Worm (Caenorhabditis elegans) whole organism, L3 larva: ENCODE results near the gene ncs-1.

Source experiments
- nhr-28 ChIP-seq: fragments of 150-350 bp; optimal IDR thresholded peaks from 2 replicates; lab custom pipeline; 2014; ENCODE audit warnings: missing biosample characterization, missing genetic modification characterization
- nhr-43 ChIP-seq: sonication (generic microtip); optimal IDR thresholded peaks from 2 replicates; lab custom pipeline; 2016; ENCODE audit warnings: mild to moderate bottlenecking, missing genetic modification characterization, missing compliant biosample characterization; ENCODE audit not compliant: poor library complexity, severe bottlenecking
- pha-4 ChIP-seq: fragments of 150-350 bp; optimal IDR thresholded peaks from 2 replicates; lab custom pipeline; 2014; ENCODE audit warnings: missing biosample characterization, missing genetic modification reagents, missing genetic modification characterization
- ztf-11 ChIP-seq: fragments of 150-350 bp; optimal IDR thresholded peaks from 2 replicates; lab custom pipeline; 2014; ENCODE audit warnings: missing biosample characterization, missing genetic modification characterization

DNA sequence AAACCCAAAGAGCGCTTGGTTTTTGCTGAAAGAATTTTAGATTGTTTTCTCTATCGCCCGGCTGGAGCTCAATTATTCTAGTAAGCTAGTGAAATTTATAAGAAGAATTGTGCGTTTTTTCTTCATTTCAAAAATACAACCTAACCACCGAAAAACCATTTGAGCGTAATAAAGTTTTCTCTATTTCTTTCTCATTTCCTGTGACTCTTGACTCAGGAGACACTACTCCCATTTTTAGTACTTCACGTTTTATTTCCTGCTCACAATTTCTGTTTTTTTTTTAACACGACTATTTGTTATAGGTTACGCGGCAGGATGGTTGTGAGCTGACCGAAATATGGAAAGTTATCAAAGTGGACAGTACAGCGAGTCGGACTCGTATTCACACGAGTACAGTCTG, 50.1 kb downstream of the ncs-1 start, which contains the start of gene F35H12.6:
- TF ChIP-seq ztf-11 (tag; lab: Kevin White, UChicago) (no peak), nhr-43 (tag; lab: Kevin White, UChicago) (no peak), pha-4 (no peak), nhr-28 (no peak)
